Fruit fly (Drosophila melanogaster) whole organism, embryonic: ENCODE data around the gene CG13384.

Source experiments
- Antp ChIP-seq: fragments of 200-800 bp; sonication (Bioruptor generic); optimal IDR thresholded peaks from 3 replicates; lab custom pipeline; 2016; ENCODE audit warnings: missing biosample characterization, missing genetic modification characterization
- Blimp-1 ChIP-seq: fragments of 200-800 bp; sonication (Bioruptor generic); optimal IDR thresholded peaks from 3 replicates; lab custom pipeline; 2018; ENCODE audit warnings: missing biosample characterization, missing genetic modification characterization, mild to moderate bottlenecking, moderate library complexity, missing genetic modification reagents
- BtbVII ChIP-seq: fragments of 200-800 bp; sonication (Bioruptor generic); optimal IDR thresholded peaks from 3 replicates; lab custom pipeline; 2017; ENCODE audit warnings: missing biosample characterization, mild to moderate bottlenecking, missing genetic modification characterization
- CG10274 ChIP-seq: fragments of 200-800 bp; sonication (Bioruptor generic); optimal IDR thresholded peaks from 3 replicates; lab custom pipeline; 2017; ENCODE audit warnings: missing biosample characterization, mild to moderate bottlenecking, missing genetic modification characterization
- CG11560 ChIP-seq: fragments of 200-800 bp; sonication (Bioruptor generic); IDR thresholded peaks from 3 replicates; pipeline ENCODE4 v1.3.6; 2022; ENCODE audit warnings: missing biosample characterization, missing genetic modification characterization
- CG12104 ChIP-seq: fragments of 200-800 bp; sonication (Bioruptor generic); optimal IDR thresholded peaks from 3 replicates; lab custom pipeline; 2016; ENCODE audit warnings: missing biosample characterization, missing genetic modification characterization
- CG12391 ChIP-seq: fragments of 200-800 bp; sonication (Bioruptor generic); optimal IDR thresholded peaks from 3 replicates; lab custom pipeline; 2018; ENCODE audit warnings: missing biosample characterization, mild to moderate bottlenecking, missing genetic modification characterization, moderate library complexity
- CG12744 ChIP-seq: fragments of 200-800 bp; sonication (Bioruptor generic); optimal IDR thresholded peaks from 2 replicates; lab custom pipeline; 2016; ENCODE audit warnings: missing biosample characterization, missing genetic modification characterization
- CG13424 ChIP-seq: fragments of 200-800 bp; sonication (Bioruptor generic); optimal IDR thresholded peaks from 2 replicates; lab custom pipeline; 2019; ENCODE audit warnings: missing biosample characterization, mild to moderate bottlenecking, missing genetic modification characterization, moderate library complexity
- CG13775 ChIP-seq: fragments of 200-800 bp; sonication (Bioruptor generic); optimal IDR thresholded peaks from 3 replicates; lab custom pipeline; 2017; ENCODE audit warnings: missing biosample characterization, mild to moderate bottlenecking, missing genetic modification characterization
- CG1529 ChIP-seq: fragments of 200-800 bp; sonication (Bioruptor generic); optimal IDR thresholded peaks from 3 replicates; lab custom pipeline; 2018; ENCODE audit warnings: missing biosample characterization, missing genetic modification characterization
- CG15696 ChIP-seq: fragments of 200-800 bp; sonication (Bioruptor generic); optimal IDR thresholded peaks from 2 replicates; lab custom pipeline; 2019; ENCODE audit warnings: missing biosample characterization, mild to moderate bottlenecking, missing genetic modification characterization, moderate library complexity
- CG16863 ChIP-seq: fragments of 200-800 bp; sonication (Bioruptor generic); optimal IDR thresholded peaks from 3 replicates; lab custom pipeline; 2016; ENCODE audit warnings: missing biosample characterization, missing genetic modification characterization
- CG18262 ChIP-seq: fragments of 200-800 bp; optimal IDR thresholded peaks from 3 replicates; lab custom pipeline; 2019; ENCODE audit warnings: missing biosample characterization, mild to moderate bottlenecking, missing genetic modification characterization, moderate library complexity
- CG2712 ChIP-seq: fragments of 200-800 bp; optimal IDR thresholded peaks from 3 replicates; lab custom pipeline; 2019; ENCODE audit warnings: missing biosample characterization, mild to moderate bottlenecking, missing genetic modification characterization, moderate library complexity
- CG30403 ChIP-seq: fragments of 200-800 bp; sonication (Bioruptor generic); optimal IDR thresholded peaks from 3 replicates; lab custom pipeline; 2016; ENCODE audit warnings: missing biosample characterization, missing genetic modification characterization
- CG31441 ChIP-seq: fragments of 200-800 bp; sonication (Bioruptor generic); IDR thresholded peaks from 2 replicates; pipeline ENCODE4 v1.3.6; 2022; ENCODE audit warnings: missing biosample characterization, missing genetic modification characterization
- CG32767 ChIP-seq: fragments of 200-800 bp; sonication (Bioruptor generic); IDR thresholded peaks from 2 replicates; pipeline ENCODE4 v1.3.6; 2022; ENCODE audit warnings: missing biosample characterization, missing genetic modification characterization
- CG43689 ChIP-seq: fragments of 200-800 bp; sonication (Bioruptor generic); IDR thresholded peaks from 2 replicates; pipeline ENCODE4 v1.3.6; 2022; ENCODE audit warnings: missing biosample characterization, missing genetic modification characterization
- CG4404 ChIP-seq: fragments of 200-800 bp; sonication (Bioruptor generic); IDR thresholded peaks from 2 replicates; pipeline ENCODE4 v1.3.6; 2022; ENCODE audit warnings: missing biosample characterization, missing genetic modification characterization
- CG7556 ChIP-seq: fragments of 200-800 bp; sonication (Bioruptor generic); optimal IDR thresholded peaks from 2 replicates; lab custom pipeline; 2017; ENCODE audit warnings: missing biosample characterization, mild to moderate bottlenecking, missing genetic modification characterization
- CG8478 ChIP-seq: fragments of >200 bp; optimal IDR thresholded peaks from 2 replicates; lab custom pipeline; 2018
- CG8944 ChIP-seq: fragments of 200-800 bp; sonication (Bioruptor generic); optimal IDR thresholded peaks from 3 replicates; lab custom pipeline; 2016; ENCODE audit warnings: missing biosample characterization, missing genetic modification characterization
- CG9797 ChIP-seq: fragments of 200-800 bp; sonication (Bioruptor generic); optimal IDR thresholded peaks from 3 replicates; lab custom pipeline; 2018; ENCODE audit warnings: missing biosample characterization, mild to moderate bottlenecking, missing genetic modification characterization
- CG9876 ChIP-seq: fragments of 200-800 bp; sonication (Bioruptor generic); optimal IDR thresholded peaks from 2 replicates; lab custom pipeline; 2016; ENCODE audit warnings: missing biosample characterization, missing genetic modification characterization
- CTCF ChIP-seq: fragments of 200-800 bp; sonication (Bioruptor generic); optimal IDR thresholded peaks from 2 replicates; lab custom pipeline; 2017; ENCODE audit warnings: missing biosample characterization, mild to moderate bottlenecking, missing genetic modification characterization, moderate library complexity
- Dll ChIP-seq: fragments of 200-800 bp; sonication (Bioruptor generic); IDR thresholded peaks from 4 replicates; pipeline ENCODE4 v1.3.6; 2022; ENCODE audit warnings: missing biosample characterization, missing genetic modification characterization; ENCODE audit not compliant: partially characterized antibody
- Doc2 ChIP-seq: fragments of 200-800 bp; sonication (Bioruptor generic); IDR thresholded peaks from 2 replicates; pipeline ENCODE4 v1.3.6; 2022; ENCODE audit warnings: missing biosample characterization, missing genetic modification characterization
- H15 ChIP-seq: fragments of 200-800 bp; sonication (Bioruptor generic); IDR thresholded peaks from 3 replicates; pipeline ENCODE4 v1.3.6; 2022; ENCODE audit warnings: missing biosample characterization, missing genetic modification characterization
- HLH54F ChIP-seq: fragments of 200-800 bp; sonication (Bioruptor generic); optimal IDR thresholded peaks from 3 replicates; lab custom pipeline; 2016; ENCODE audit warnings: missing biosample characterization, missing genetic modification characterization
- Hr39 ChIP-seq: fragments of >200 bp; optimal IDR thresholded peaks from 2 replicates; lab custom pipeline; 2017
- Hr78 ChIP-seq, 2 experiments: fragments of 200-800 bp in 1 of 2; fragments of >200 bp in 1 of 2; sonication (Bioruptor generic) in 1 of 2; optimal IDR thresholded peaks; 2 replicates each; lab custom pipeline; 2017 to 2019; ENCODE audit warnings: missing biosample characterization in 2 of 2, missing genetic modification characterization in 2 of 2, mild to moderate bottlenecking in 1 of 2, moderate library complexity in 1 of 2
- Lim3 ChIP-seq: fragments of 200-800 bp; sonication (Bioruptor generic); IDR thresholded peaks from 2 replicates; pipeline ENCODE4 v1.3.6; 2022; ENCODE audit warnings: missing biosample characterization, missing genetic modification characterization
- Med ChIP-seq: fragments of 200-800 bp; sonication (Bioruptor generic); peaks from one replicate; lab custom pipeline; 2016; ENCODE audit warnings: missing biosample characterization, missing genetic modification characterization, mild to moderate bottlenecking, inconsistent platforms, moderate library complexity
- Myb ChIP-seq: fragments of 200-800 bp; sonication (Bioruptor generic); optimal IDR thresholded peaks from 2 replicates; lab custom pipeline; 2016; ENCODE audit warnings: missing biosample characterization, missing genetic modification characterization
- Neu2 ChIP-seq: fragments of 200-800 bp; sonication (Bioruptor generic); optimal IDR thresholded peaks from 3 replicates; lab custom pipeline; 2016; ENCODE audit warnings: missing biosample characterization, missing genetic modification characterization, borderline replicate concordance
- Ravus ChIP-seq: fragments of 200-800 bp; sonication (Bioruptor generic); IDR thresholded peaks from 2 replicates; pipeline ENCODE4 v1.3.6; 2022; ENCODE audit warnings: missing biosample characterization, missing genetic modification characterization
- ab ChIP-seq: fragments of 200-800 bp; sonication (Bioruptor generic); optimal IDR thresholded peaks from 2 replicates; lab custom pipeline; 2016; ENCODE audit warnings: missing biosample characterization, missing genetic modification characterization
- crol ChIP-seq: fragments of 200-800 bp; sonication (Bioruptor generic); IDR thresholded peaks from 2 replicates; pipeline ENCODE4 v1.3.6; 2022; ENCODE audit warnings: missing biosample characterization, missing genetic modification characterization
- cwo ChIP-seq: fragments of 200-800 bp; sonication (Bioruptor generic); optimal IDR thresholded peaks from 3 replicates; lab custom pipeline; 2017; ENCODE audit warnings: missing biosample characterization, missing genetic modification characterization, mild to moderate bottlenecking, moderate library complexity, missing genetic modification reagents
- ems ChIP-seq: fragments of 200-800 bp; sonication (Bioruptor generic); optimal IDR thresholded peaks from 3 replicates; lab custom pipeline; 2016; ENCODE audit warnings: missing biosample characterization, missing genetic modification characterization
- grn ChIP-seq: fragments of 200-800 bp; sonication (Bioruptor generic); optimal IDR thresholded peaks from 3 replicates; lab custom pipeline; 2017; ENCODE audit warnings: missing biosample characterization, missing genetic modification characterization
- kah ChIP-seq: fragments of 200-800 bp; sonication (Bioruptor generic); optimal IDR thresholded peaks from 2 replicates; lab custom pipeline; 2018; ENCODE audit warnings: missing biosample characterization, mild to moderate bottlenecking, missing genetic modification characterization
- kni ChIP-seq: fragments of 200-800 bp; sonication (Bioruptor generic); optimal IDR thresholded peaks from 3 replicates; lab custom pipeline; 2017; ENCODE audit warnings: mild to moderate bottlenecking, missing biosample characterization, missing genetic modification reagents, missing genetic modification characterization
- lola ChIP-seq, 3 experiments: fragments of >200 bp in 2 of 3; fragments of 200-800 bp in 1 of 3; sonication (Bioruptor generic) in 1 of 3; optimal IDR thresholded peaks; 2 replicates each; lab custom pipeline; 2017 to 2019; ENCODE audit warnings: missing biosample characterization in 3 of 3, missing genetic modification characterization in 3 of 3, mild to moderate bottlenecking in 1 of 3, moderate library complexity in 1 of 3
- nerfin-1 ChIP-seq: fragments of 200-800 bp; sonication (Bioruptor generic); optimal IDR thresholded peaks from 3 replicates; lab custom pipeline; 2019; ENCODE audit warnings: missing biosample characterization, mild to moderate bottlenecking, missing genetic modification characterization, moderate library complexity
- repo ChIP-seq: fragments of 200-800 bp; sonication (Bioruptor generic); optimal IDR thresholded peaks from 2 replicates; lab custom pipeline; 2016; ENCODE audit warnings: missing biosample characterization, missing genetic modification characterization
- sens ChIP-seq: fragments of 200-800 bp; sonication (Bioruptor generic); peaks from one replicate; lab custom pipeline; 2016; ENCODE audit warnings: missing biosample characterization, missing genetic modification characterization
- seq ChIP-seq: fragments of 200-800 bp; sonication (Bioruptor generic); IDR thresholded peaks from 2 replicates; pipeline ENCODE4 v1.3.6; 2022; ENCODE audit warnings: missing biosample characterization, missing genetic modification characterization
- sim ChIP-seq: fragments of 200-800 bp; sonication (Bioruptor generic); IDR thresholded peaks from 2 replicates; pipeline ENCODE4 v1.3.6; 2022; ENCODE audit warnings: missing biosample characterization, missing genetic modification characterization
- tll ChIP-seq, 2 experiments: fragments of 200-800 bp in 1 of 2; fragments of >200 bp in 1 of 2; sonication (Bioruptor generic) in 1 of 2; optimal IDR thresholded peaks; 2 replicates each; lab custom pipeline; 2017 to 2019; ENCODE audit warnings: missing biosample characterization in 2 of 2, missing genetic modification characterization in 2 of 2, mild to moderate bottlenecking in 1 of 2, moderate library complexity in 1 of 2
- vvl ChIP-seq: fragments of 200-800 bp; sonication (Bioruptor generic); IDR thresholded peaks from 2 replicates; pipeline ENCODE4 v1.3.6; 2022; ENCODE audit warnings: missing biosample characterization, missing genetic modification characterization

Gene CG13384

dm6 chr2L:8423460-8424089, 39.3 kb downstream of the CG13384 start (continued):
- peak; percentile 14 for TF ChIP-seq CG13424 (tag; lab: Kevin White, UChicago)
- TF ChIP-seq CG12744 (GFP tag; lab: Kevin White, UChicago), result no peak
- TF ChIP-seq CG13775 (GFP tag; lab: Kevin White, UChicago), result no peak
- no peak for TF ChIP-seq CG10274
- TF ChIP-seq CG12391 (tag; lab: Kevin White, UChicago), result peak; percentile 14
- TF ChIP-seq CG2712, result peak; percentile 47
- TF ChIP-seq sens (GFP tag; lab: Kevin White, UChicago), result peak; percentile 84
- TF ChIP-seq CG30403, result no peak
- no peak for TF ChIP-seq ab (GFP tag; lab: Kevin White, UChicago)
- TF ChIP-seq Dll (GFP tag; lab: Robert Waterston, UW), result no peak
- TF ChIP-seq CG15696, result no peak
- TF ChIP-seq lola (GFP tag; optimal IDR thresholded peaks at IDR 0.05; lab: Kevin White, UChicago), result peak in 1 of 3 experiments; percentile 38
- TF ChIP-seq Antp (GFP tag; lab: Kevin White, UChicago), result no peak
- no peak for TF ChIP-seq crol (GFP tag; lab: Robert Waterston, UW)
- TF ChIP-seq Lim3 (GFP tag; lab: Robert Waterston, UW), result no peak
- peak; percentile 27 for TF ChIP-seq CG1529
- no peak for TF ChIP-seq CG32767 (GFP tag; lab: Robert Waterston, UW)
- no peak for TF ChIP-seq seq (GFP tag; lab: Robert Waterston, UW)
- no peak for TF ChIP-seq Hr78 (GFP tag; optimal IDR thresholded peaks at IDR 0.05; lab: Kevin White, UChicago)
- TF ChIP-seq CTCF (GFP tag; lab: Kevin White, UChicago), result no peak
- TF ChIP-seq CG8944, result no peak
- TF ChIP-seq CG31441 (GFP tag; lab: Robert Waterston, UW), result 0 out of 2 replicates have a peak, but pooled peaks have one; percentile 20
- no peak for TF ChIP-seq sim
- peak; percentile 24 for TF ChIP-seq nerfin-1
- no peak for TF ChIP-seq H15 (GFP tag; lab: Robert Waterston, UW)
- no peak for TF ChIP-seq CG9876 (GFP tag; lab: Kevin White, UChicago)
- TF ChIP-seq CG12104 (GFP tag; lab: Kevin White, UChicago), result no peak
- peak; percentile 44 for TF ChIP-seq Med
- TF ChIP-seq grn (GFP tag; lab: Kevin White, UChicago), result peak; percentile 55
- TF ChIP-seq CG4404 (GFP tag; lab: Robert Waterston, UW), result no peak
- no peak for TF ChIP-seq CG8478 (lab: Kevin White, UChicago)
- TF ChIP-seq Hr39 (lab: Kevin White, UChicago), result no peak
- 0 out of 2 replicates have a peak, but pooled peaks have one; percentile 6 for TF ChIP-seq vvl (GFP tag; lab: Robert Waterston, UW)
- peak; percentile 63 for TF ChIP-seq kni
- TF ChIP-seq CG7556, result peak; percentile 6
- TF ChIP-seq cwo, result no peak
- TF ChIP-seq repo (GFP tag; lab: Kevin White, UChicago), result no peak
- no peak for TF ChIP-seq CG16863 (GFP tag; lab: Kevin White, UChicago)
- TF ChIP-seq CG11560 (tag; lab: Robert Waterston, UW), result no peak
- no peak for TF ChIP-seq tll (GFP tag; optimal IDR thresholded peaks at IDR 0.05; lab: Kevin White, UChicago)
- TF ChIP-seq HLH54F, result no peak
- no peak for TF ChIP-seq CG43689 (GFP tag; lab: Robert Waterston, UW)
- no peak for TF ChIP-seq Ravus (GFP tag; lab: Robert Waterston, UW)
- TF ChIP-seq Blimp-1, result peak; percentile 23
- no peak for TF ChIP-seq CG9797
- TF ChIP-seq kah (GFP tag; lab: Kevin White, UChicago), result no peak
- no peak for TF ChIP-seq ems (GFP tag; lab: Kevin White, UChicago)
- no peak for TF ChIP-seq Neu2
- TF ChIP-seq Doc2 (GFP tag; lab: Robert Waterston, UW), result no peak
- TF ChIP-seq BtbVII (GFP tag; lab: Kevin White, UChicago), result no peak
- peak; percentile 42 for TF ChIP-seq CG18262
- no peak for TF ChIP-seq Myb (GFP tag; lab: Kevin White, UChicago)
